Worm (Caenorhabditis elegans) whole organism, L2 larva: ENCODE results near the gene M01H9.5.

Source experiments
- C34F6.9 ChIP-seq: fragments of 150-350 bp; optimal IDR thresholded peaks from 2 replicates; lab custom pipeline; 2014; ENCODE audit warnings: missing biosample characterization, missing genetic modification characterization
- F13H6.1 ChIP-seq: sonication (generic microtip); optimal IDR thresholded peaks from 2 replicates; lab custom pipeline; 2016; ENCODE audit warnings: missing genetic modification characterization, missing compliant biosample characterization
- R02D3.7 ChIP-seq: fragments of 150-350 bp; optimal IDR thresholded peaks from 2 replicates; lab custom pipeline; 2014; ENCODE audit warnings: missing biosample characterization, missing genetic modification characterization
- Y55F3AM.14 ChIP-seq: fragments of 200-800 bp; sonication (Bioruptor generic); optimal IDR thresholded peaks from 2 replicates; lab custom pipeline; 2018; ENCODE audit warnings: mild to moderate bottlenecking, missing genetic modification characterization, missing compliant biosample characterization
- ZK546.5 ChIP-seq: sonication (generic microtip); optimal IDR thresholded peaks from 2 replicates; lab custom pipeline; 2017; ENCODE audit warnings: missing biosample characterization, missing genetic modification characterization
- alr-1 ChIP-seq: fragments of 150-350 bp; optimal IDR thresholded peaks from 2 replicates; lab custom pipeline; 2014; ENCODE audit warnings: missing biosample characterization, missing genetic modification characterization
- aly-2 ChIP-seq: fragments of 150-350 bp; optimal IDR thresholded peaks from 2 replicates; lab custom pipeline; 2014; ENCODE audit warnings: missing biosample characterization, missing genetic modification characterization
- ama-1 ChIP-seq: fragments of 150-350 bp; optimal IDR thresholded peaks from 2 replicates; lab custom pipeline; 2018; ENCODE audit warnings: inconsistent platforms
- blmp-1 ChIP-seq: sonication (generic microtip); optimal IDR thresholded peaks from 2 replicates; lab custom pipeline; 2017; ENCODE audit warnings: missing genetic modification characterization, mild to moderate bottlenecking, missing compliant biosample characterization, antibody characterized with exemption, moderate library complexity; ENCODE audit not compliant: insufficient read depth
- ceh-16 ChIP-seq: fragments of 150-350 bp; optimal IDR thresholded peaks from 2 replicates; lab custom pipeline; 2014; ENCODE audit warnings: missing biosample characterization, missing genetic modification characterization
- ceh-82 ChIP-seq: fragments of 150-350 bp; optimal IDR thresholded peaks from 2 replicates; lab custom pipeline; 2014; ENCODE audit warnings: missing biosample characterization, missing genetic modification characterization
- crh-2 ChIP-seq: sonication (generic microtip); optimal IDR thresholded peaks from 2 replicates; lab custom pipeline; 2017; ENCODE audit warnings: missing biosample characterization, missing genetic modification characterization
- elt-3 ChIP-seq: sonication (generic microtip); optimal IDR thresholded peaks from 2 replicates; lab custom pipeline; 2017; ENCODE audit warnings: missing biosample characterization, missing genetic modification characterization
- gmeb-1 ChIP-seq: fragments of 150-350 bp; optimal IDR thresholded peaks from 2 replicates; lab custom pipeline; 2014; ENCODE audit warnings: missing biosample characterization, missing genetic modification characterization
- lin-11 ChIP-seq: fragments of 150-350 bp; sonication (generic microtip); optimal IDR thresholded peaks from 2 replicates; lab custom pipeline; 2014; ENCODE audit warnings: missing biosample characterization, missing genetic modification characterization, inconsistent platforms, mixed read lengths
- lin-13 ChIP-seq: fragments of 150-350 bp; optimal IDR thresholded peaks from 2 replicates; lab custom pipeline; 2014; ENCODE audit warnings: missing biosample characterization, missing genetic modification reagents, missing genetic modification characterization
- lin-39 ChIP-seq: fragments of 150-350 bp; optimal IDR thresholded peaks from 2 replicates; lab custom pipeline; 2014; ENCODE audit warnings: missing biosample characterization, missing genetic modification reagents, missing genetic modification characterization
- lsy-2 ChIP-seq, 2 experiments: fragments of 150-350 bp in 1 of 2; sonication (generic microtip) in 1 of 2; optimal IDR thresholded peaks; 2 replicates each; lab custom pipeline; 2014 to 2017; ENCODE audit warnings: missing biosample characterization in 2 of 2, missing genetic modification characterization in 2 of 2
- mab-5 ChIP-seq: fragments of 150-350 bp; optimal IDR thresholded peaks from 2 replicates; lab custom pipeline; 2014; ENCODE audit warnings: missing biosample characterization, missing genetic modification characterization
- mdl-1 ChIP-seq, 2 experiments: fragments of 150-350 bp in 1 of 2; sonication (generic microtip) in 1 of 2; optimal IDR thresholded peaks; 2 replicates each; lab custom pipeline; 2017; ENCODE audit warnings: missing biosample characterization in 2 of 2, missing genetic modification characterization in 2 of 2
- nhr-11 ChIP-seq: fragments of 150-350 bp; optimal IDR thresholded peaks from 2 replicates; lab custom pipeline; 2014; ENCODE audit warnings: missing biosample characterization, missing genetic modification characterization
- nhr-129 ChIP-seq: fragments of 150-350 bp; optimal IDR thresholded peaks from 2 replicates; lab custom pipeline; 2014; ENCODE audit warnings: missing biosample characterization, missing genetic modification characterization
- nhr-21 ChIP-seq: fragments of 150-350 bp; optimal IDR thresholded peaks from 2 replicates; lab custom pipeline; 2014; ENCODE audit warnings: missing biosample characterization, missing genetic modification characterization
- nhr-23 ChIP-seq: fragments of 150-350 bp; optimal IDR thresholded peaks from 2 replicates; lab custom pipeline; 2014; ENCODE audit warnings: missing biosample characterization, missing genetic modification reagents, missing genetic modification characterization
- nhr-237 ChIP-seq: fragments of 150-350 bp; optimal IDR thresholded peaks from 2 replicates; lab custom pipeline; 2014; ENCODE audit warnings: missing biosample characterization, missing genetic modification characterization
- nhr-25 ChIP-seq: fragments of 150-350 bp; sonication (generic microtip); optimal IDR thresholded peaks from 3 replicates; lab custom pipeline; 2014; ENCODE audit warnings: missing biosample characterization, missing genetic modification characterization
- nhr-6 ChIP-seq: fragments of 150-350 bp; optimal IDR thresholded peaks from 2 replicates; lab custom pipeline; 2014; ENCODE audit warnings: missing biosample characterization, missing genetic modification characterization
- nhr-77 ChIP-seq: fragments of 150-350 bp; optimal IDR thresholded peaks from 2 replicates; lab custom pipeline; 2014; ENCODE audit warnings: missing biosample characterization, missing genetic modification characterization
- peb-1 ChIP-seq: fragments of 150-350 bp; optimal IDR thresholded peaks from 2 replicates; lab custom pipeline; 2014; ENCODE audit warnings: missing biosample characterization, missing genetic modification characterization
- sem-4 ChIP-seq: fragments of 150-350 bp; optimal IDR thresholded peaks from 2 replicates; lab custom pipeline; 2014; ENCODE audit warnings: missing biosample characterization, missing genetic modification reagents, missing genetic modification characterization
- skn-1 ChIP-seq: sonication (generic microtip); optimal IDR thresholded peaks from 2 replicates; lab custom pipeline; 2017; ENCODE audit warnings: missing biosample characterization, missing genetic modification characterization
- sma-3 ChIP-seq: sonication (generic microtip); optimal IDR thresholded peaks from 2 replicates; lab custom pipeline; 2016; ENCODE audit warnings: missing genetic modification reagents, missing genetic modification characterization, missing compliant biosample characterization
- snpc-4 ChIP-seq: fragments of 150-350 bp; optimal IDR thresholded peaks from 2 replicates; lab custom pipeline; 2014; ENCODE audit warnings: missing biosample characterization, missing genetic modification characterization
- unc-39 ChIP-seq: fragments of 150-350 bp; optimal IDR thresholded peaks from 2 replicates; lab custom pipeline; 2014; ENCODE audit warnings: missing biosample characterization, missing genetic modification characterization
- unc-55 ChIP-seq: fragments of 150-350 bp; sonication (generic microtip); optimal IDR thresholded peaks from 3 replicates; lab custom pipeline; 2014; ENCODE audit warnings: missing biosample characterization, missing genetic modification reagents, missing genetic modification characterization
- unc-62 ChIP-seq: fragments of 150-350 bp; optimal IDR thresholded peaks from 2 replicates; lab custom pipeline; 2014; ENCODE audit warnings: missing biosample characterization, missing genetic modification reagents, missing genetic modification characterization
- zag-1 ChIP-seq: fragments of 150-350 bp; optimal IDR thresholded peaks from 2 replicates; lab custom pipeline; 2014; ENCODE audit warnings: missing biosample characterization, missing genetic modification characterization
- ztf-1 ChIP-seq: fragments of 200-800 bp; sonication (Bioruptor generic); conservative IDR thresholded peaks from 2 replicates; pipeline ENCODE4 v1.3.6; 2022; ENCODE audit warnings: missing genetic modification characterization, missing compliant biosample characterization
- ztf-11 ChIP-seq: sonication (generic microtip); optimal IDR thresholded peaks from 2 replicates; lab custom pipeline; 2017; ENCODE audit warnings: missing biosample characterization, missing genetic modification characterization
- ztf-4 ChIP-seq: fragments of 150-350 bp; optimal IDR thresholded peaks from 2 replicates; lab custom pipeline; 2014; ENCODE audit warnings: missing biosample characterization, missing genetic modification characterization

M01H9.5 gene

ce11 chrIV:4451576-4451975, 13.7 kb upstream of the M01H9.5 start, which contains the start of gene R08C7.1:
R08C7.1 (plus strand) TSS chrIV:4451876.
- TF ChIP-seq R02D3.7, result no peak
- TF ChIP-seq ztf-1 (GFP tag; lab: Robert Waterston, UW), result no peak
- TF ChIP-seq skn-1 (tag; lab: Kevin White, UChicago), result no peak
- TF ChIP-seq nhr-77 (tag; lab: Kevin White, UChicago), result no peak
- no peak for TF ChIP-seq aly-2
- no peak for TF ChIP-seq sem-4
- no peak for TF ChIP-seq nhr-6 (tag; lab: Kevin White, UChicago)
- TF ChIP-seq C34F6.9, result no peak
- TF ChIP-seq nhr-21, result no peak
- TF ChIP-seq lin-13 (GFP tag; lab: Kevin White, UChicago), result no peak
- TF ChIP-seq Y55F3AM.14, result no peak
- TF ChIP-seq mdl-1 (tag; optimal IDR thresholded peaks at IDR 0.05; lab: Kevin White, UChicago), result no peak
- TF ChIP-seq ama-1 (lab: Kevin White, UChicago), result no peak
- no peak for TF ChIP-seq ztf-11 (tag; lab: Kevin White, UChicago)
- no peak for TF ChIP-seq nhr-25
- no peak for TF ChIP-seq crh-2 (tag; lab: Kevin White, UChicago)
- TF ChIP-seq zag-1, result no peak

- no peak for TF ChIP-seq ama-1 (lab: Kevin White, UChicago)
- no peak for TF ChIP-seq elt-3
- no peak for TF ChIP-seq mdl-1 (tag; optimal IDR thresholded peaks at IDR 0.05; lab: Kevin White, UChicago)
- TF ChIP-seq F13H6.1 (tag; lab: Kevin White, UChicago), result peak; percentile 62
- peak; percentile 29 for TF ChIP-seq peb-1
- peak; percentile 34 for TF ChIP-seq ceh-16
- no peak for TF ChIP-seq ztf-4
- TF ChIP-seq nhr-23 (tag; lab: Kevin White, UChicago), result no peak
- no peak for TF ChIP-seq gmeb-1
- TF ChIP-seq unc-39, result no peak
- TF ChIP-seq nhr-6 (tag; lab: Kevin White, UChicago), result no peak
- TF ChIP-seq nhr-129 (tag; lab: Kevin White, UChicago), result peak; percentile 53
- TF ChIP-seq crh-2 (tag; lab: Kevin White, UChicago), result no peak
- TF ChIP-seq Y55F3AM.14, result no peak
- TF ChIP-seq ceh-82, result no peak
- TF ChIP-seq sma-3 (GFP tag; lab: Kevin White, UChicago), result peak; percentile 29
- TF ChIP-seq lin-13 (GFP tag; lab: Kevin White, UChicago), result peak; percentile 15
- TF ChIP-seq lsy-2 (tag; optimal IDR thresholded peaks at IDR 0.05; lab: Kevin White, UChicago), result peak in 1 of 2 experiments; percentile 26
- peak; percentile 29 for TF ChIP-seq nhr-25
- TF ChIP-seq blmp-1 (tag; lab: Kevin White, UChicago), result peak; percentile 38
- no peak for TF ChIP-seq nhr-237 (tag; lab: Kevin White, UChicago)
These were observed 10.7 kb upstream of the M01H9.5 start, which contains the start of gene R08C7.11 for ce11 chrIV:4454330-4455173. R08C7.11 (minus strand) TSS chrIV:4454937.

DNA sequence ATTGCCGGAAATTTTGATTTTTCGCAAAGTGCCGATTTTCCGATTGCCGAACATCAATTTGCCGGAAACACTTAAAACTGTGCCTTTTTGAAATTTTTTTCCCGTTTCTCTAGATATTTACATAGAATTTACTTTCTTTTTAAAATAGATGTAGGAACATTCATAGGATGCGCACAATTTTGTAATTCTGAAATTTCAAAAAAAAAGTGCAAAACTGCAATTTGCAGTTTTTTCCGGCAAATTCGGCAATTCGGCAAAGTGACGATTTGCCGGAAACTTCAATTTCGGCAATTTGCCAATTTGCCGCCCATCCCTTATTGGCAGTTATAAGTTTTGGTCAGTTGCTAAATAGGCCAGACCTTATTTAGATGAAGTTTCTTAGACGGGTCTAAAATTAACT, 8.6 kb upstream of the M01H9.5 start:
- TF ChIP-seq Y55F3AM.14 (no peak), ama-1 (lab: Kevin White, UChicago) (no peak), sem-4 (no peak), nhr-129 (tag; lab: Kevin White, UChicago) (no peak), nhr-11 (tag; lab: Kevin White, UChicago) (no peak), snpc-4 (no peak), ztf-11 (tag; lab: Kevin White, UChicago) (no peak), unc-62 (GFP tag; lab: Kevin White, UChicago) (no peak), unc-55 (GFP tag; lab: Kevin White, UChicago) (no peak)

DNA sequence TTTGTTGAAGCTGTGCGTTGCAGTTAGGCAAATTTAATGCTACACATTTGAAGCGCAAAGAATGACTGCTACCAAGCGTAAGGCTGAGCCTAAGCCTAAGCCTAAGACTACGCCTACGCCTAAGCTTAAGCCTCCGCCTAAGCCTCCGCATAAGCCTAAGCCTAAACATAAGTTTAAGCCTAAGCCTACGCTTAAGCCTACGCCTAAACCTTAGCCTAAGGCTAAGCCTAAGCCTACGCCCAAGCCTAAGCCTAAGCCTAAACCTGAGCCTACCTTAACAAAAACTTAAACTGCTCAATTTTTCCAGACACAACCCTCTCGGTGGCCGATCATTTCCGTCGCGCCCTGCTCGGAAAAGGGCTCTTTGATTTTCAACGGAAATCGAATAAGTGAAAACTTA, 5.9 kb upstream of the M01H9.5 start:
- TF ChIP-seq lsy-2 (tag; optimal IDR thresholded peaks at IDR 0.05; lab: Kevin White, UChicago) (no peak), peb-1 (no peak), C34F6.9 (no peak), nhr-25 (no peak), skn-1 (tag; lab: Kevin White, UChicago) (no peak), nhr-11 (tag; lab: Kevin White, UChicago) (no peak), mdl-1 (tag; optimal IDR thresholded peaks at IDR 0.05; lab: Kevin White, UChicago) (no peak), lin-39 (no peak), ZK546.5 (tag; lab: Kevin White, UChicago) (no peak), lin-11 (no peak), mab-5 (no peak), alr-1 (tag; lab: Kevin White, UChicago) (no peak)
